Worm (Caenorhabditis elegans) whole organism, L1 larva: ENCODE measurements around the gene R05G6.1.

ENCODE experiments used
- ama-1 ChIP-seq: fragments of 150-350 bp; optimal IDR thresholded peaks from 2 replicates; lab custom pipeline; 2014
- egl-13 ChIP-seq: sonication (generic microtip); optimal IDR thresholded peaks from 2 replicates; lab custom pipeline; 2016; ENCODE audit warnings: missing genotype, missing genetic modification reagents, missing genetic modification characterization, missing compliant biosample characterization
- elt-3 ChIP-seq, 6 experiments: fragments of 150-350 bp in 1 of 6; sonication (generic microtip); optimal IDR thresholded peaks; 2 replicates each; lab custom pipeline; 2017 to 2018; ENCODE audit warnings: missing biosample characterization in 6 of 6, missing genetic modification characterization in 6 of 6, inconsistent platforms in 1 of 6
- lin-13 ChIP-seq: fragments of 150-350 bp; optimal IDR thresholded peaks from 2 replicates; lab custom pipeline; 2014; ENCODE audit warnings: missing biosample characterization, missing genetic modification reagents, missing genetic modification characterization
- lsy-2 ChIP-seq, 2 experiments: fragments of 150-350 bp; optimal IDR thresholded peaks; 2 replicates each; lab custom pipeline; 2014; ENCODE audit warnings: missing biosample characterization in 2 of 2, missing genetic modification characterization in 2 of 2
- nhr-28 ChIP-seq: fragments of 150-350 bp; optimal IDR thresholded peaks from 2 replicates; lab custom pipeline; 2014; ENCODE audit warnings: missing biosample characterization, missing genetic modification characterization
- rnt-1 ChIP-seq: sonication (generic microtip); optimal IDR thresholded peaks from 2 replicates; lab custom pipeline; 2016; ENCODE audit warnings: mild to moderate bottlenecking, missing genetic modification characterization, moderate library complexity, missing compliant biosample characterization
- skn-1 ChIP-seq: fragments of 150-350 bp; optimal IDR thresholded peaks from 2 replicates; lab custom pipeline; 2014; ENCODE audit warnings: missing biosample characterization, missing genetic modification characterization
- unc-30 ChIP-seq: sonication (generic microtip); optimal IDR thresholded peaks from 2 replicates; lab custom pipeline; 2017; ENCODE audit warnings: missing biosample characterization, missing genetic modification characterization
- unc-62 ChIP-seq: fragments of 150-350 bp; optimal IDR thresholded peaks from 2 replicates; lab custom pipeline; 2014; ENCODE audit warnings: missing biosample characterization, missing genetic modification reagents, missing genetic modification characterization
- ztf-11 ChIP-seq, 2 experiments: sonication (generic microtip); optimal IDR thresholded peaks; 2 replicates each; lab custom pipeline; 2016 to 2017; ENCODE audit warnings: missing genetic modification characterization in 2 of 2, missing biosample characterization in 1 of 2, missing compliant biosample characterization in 1 of 2

- no peak for TF ChIP-seq skn-1 (tag; lab: Kevin White, UChicago)
- no peak for TF ChIP-seq ama-1 (lab: Kevin White, UChicago)
- no peak for TF ChIP-seq elt-3 (tag; optimal IDR thresholded peaks at IDR 0.05; lab: Kevin White, UChicago)
- TF ChIP-seq ztf-11 (tag; optimal IDR thresholded peaks at IDR 0.05; lab: Kevin White, UChicago), result no peak
- no peak for TF ChIP-seq nhr-28 (tag; lab: Kevin White, UChicago)
- no peak for TF ChIP-seq unc-62 (GFP tag; lab: Kevin White, UChicago)
- TF ChIP-seq rnt-1 (tag; lab: Kevin White, UChicago), result no peak
- TF ChIP-seq unc-30 (tag; lab: Kevin White, UChicago), result no peak
- no peak for TF ChIP-seq lin-13 (GFP tag; lab: Kevin White, UChicago)
- no peak for TF ChIP-seq egl-13 (tag; lab: Kevin White, UChicago)
- no peak for TF ChIP-seq lsy-2 (tag; optimal IDR thresholded peaks at IDR 0.05; lab: Kevin White, UChicago)
Observed at ce11 chrIV:7542485-7543001, 10.1 kb downstream of the R05G6.1 start, which contains the start of gene R05G6.10.
